Worm (Caenorhabditis elegans) whole organism, L4 larva: ENCODE data around the gene set-19.

Experiments used
- D1046.2 ChIP-seq: fragments of 200-800 bp; sonication (Bioruptor generic); IDR thresholded peaks from 2 replicates; pipeline ENCODE4 v1.3.6; 2022; ENCODE audit warnings: missing genetic modification characterization, missing compliant biosample characterization
- F10B5.3 ChIP-seq: sonication (generic microtip); optimal IDR thresholded peaks from 2 replicates; lab custom pipeline; 2016; ENCODE audit warnings: mild to moderate bottlenecking, missing genetic modification characterization, missing compliant biosample characterization
- F37D6.2 ChIP-seq: sonication (generic microtip); optimal IDR thresholded peaks from 2 replicates; lab custom pipeline; 2016; ENCODE audit warnings: mild to moderate bottlenecking, missing genetic modification characterization, missing compliant biosample characterization
- T20F7.1 ChIP-seq: fragments of 200-800 bp; sonication (Bioruptor generic); optimal IDR thresholded peaks from 2 replicates; lab custom pipeline; 2018; ENCODE audit warnings: mild to moderate bottlenecking, missing genetic modification characterization, missing compliant biosample characterization
- T26A8.4 ChIP-seq: fragments of 200-800 bp; sonication (Bioruptor generic); IDR thresholded peaks from 2 replicates; pipeline ENCODE4 v1.3.6; 2022; ENCODE audit warnings: missing genetic modification characterization, missing compliant biosample characterization
- aha-1 ChIP-seq: fragments of 150-350 bp; peaks from one replicate; lab custom pipeline; 2014; ENCODE audit warnings: missing biosample characterization, missing genetic modification characterization
- arid-1 ChIP-seq: fragments of 200-800 bp; sonication (Bioruptor generic); conservative IDR thresholded peaks from 2 replicates; pipeline ENCODE4 v1.3.6; 2022; ENCODE audit warnings: missing genetic modification reagents, missing genetic modification characterization, missing compliant biosample characterization
- ceh-44 ChIP-seq: fragments of 200-800 bp; sonication (Bioruptor generic); IDR thresholded peaks from 2 replicates; pipeline ENCODE4 v1.3.6; 2022; ENCODE audit warnings: missing genetic modification reagents, missing genetic modification characterization, missing compliant biosample characterization
- ceh-82 ChIP-seq: sonication (generic microtip); optimal IDR thresholded peaks from 2 replicates; lab custom pipeline; 2017; ENCODE audit warnings: missing biosample characterization, missing genetic modification characterization
- ctbp-1 ChIP-seq: fragments of 200-800 bp; sonication (Bioruptor generic); IDR thresholded peaks from 2 replicates; pipeline ENCODE4 v1.3.6; 2022; ENCODE audit warnings: missing genetic modification reagents, missing genetic modification characterization, missing compliant biosample characterization
- daf-16 ChIP-seq, 3 experiments: sonication (generic microtip); optimal IDR thresholded peaks; 2 replicates each; lab custom pipeline; 2016 to 2017; ENCODE audit warnings: missing genetic modification characterization in 3 of 3, missing genetic modification reagents in 3 of 3, mild to moderate bottlenecking in 2 of 3, missing compliant biosample characterization in 2 of 3, missing biosample characterization in 1 of 3, moderate library complexity in 1 of 3
- daf-19 ChIP-seq: fragments of 200-800 bp; sonication (Bioruptor generic); conservative IDR thresholded peaks from 2 replicates; pipeline ENCODE4 v1.3.6; 2022; ENCODE audit warnings: missing genetic modification characterization, missing compliant biosample characterization
- dve-1 ChIP-seq: sonication (generic microtip); optimal IDR thresholded peaks from 2 replicates; lab custom pipeline; 2017; ENCODE audit warnings: antibody characterized with exemption, mild to moderate bottlenecking, missing genetic modification characterization, missing compliant biosample characterization; ENCODE audit not compliant: insufficient read depth
- egl-27 ChIP-seq: sonication (generic microtip); optimal IDR thresholded peaks from 3 replicates; lab custom pipeline; 2017; ENCODE audit warnings: missing biosample characterization, missing genetic modification reagents, missing genetic modification characterization
- fkh-10 ChIP-seq: fragments of 150-350 bp; optimal IDR thresholded peaks from 2 replicates; lab custom pipeline; 2014; ENCODE audit warnings: missing biosample characterization, missing genetic modification reagents, missing genetic modification characterization
- hif-1 ChIP-seq, 2 experiments: sonication (generic microtip); optimal IDR thresholded peaks; 2 replicates each; lab custom pipeline; 2016 to 2017; ENCODE audit warnings: missing compliant biosample characterization in 2 of 2, missing genetic modification characterization in 2 of 2, missing genetic modification reagents in 2 of 2, missing genotype in 2 of 2, mild to moderate bottlenecking in 1 of 2
- lin-15B ChIP-seq: fragments of 150-350 bp; sonication (generic microtip); optimal IDR thresholded peaks from 3 replicates; lab custom pipeline; 2014; ENCODE audit warnings: missing biosample characterization, missing genetic modification characterization
- lin-29 ChIP-seq: fragments of 200-800 bp; sonication (Bioruptor generic); IDR thresholded peaks from 2 replicates; pipeline ENCODE4 v1.3.6; 2022; ENCODE audit warnings: missing genetic modification reagents, missing genetic modification characterization, missing compliant biosample characterization
- lin-38 ChIP-seq: fragments of 200-800 bp; sonication (Bioruptor generic); IDR thresholded peaks from 2 replicates; pipeline ENCODE4 v1.3.6; 2022; ENCODE audit warnings: missing genetic modification reagents, missing genetic modification characterization, missing compliant biosample characterization
- lir-3 ChIP-seq: sonication (generic microtip); optimal IDR thresholded peaks from 2 replicates; lab custom pipeline; 2016; ENCODE audit warnings: mild to moderate bottlenecking, missing genetic modification characterization, missing compliant biosample characterization
- mdl-1 ChIP-seq, 2 experiments: fragments of 150-350 bp in 1 of 2; sonication (generic microtip) in 1 of 2; optimal IDR thresholded peaks; 2 replicates each; lab custom pipeline; 2014 to 2017; ENCODE audit warnings: missing biosample characterization in 2 of 2, missing genetic modification characterization in 2 of 2
- mdt-29 ChIP-seq: fragments of 200-800 bp; sonication (Bioruptor generic); IDR thresholded peaks from 2 replicates; pipeline ENCODE4 v1.3.6; 2022; ENCODE audit warnings: missing genetic modification reagents, missing genetic modification characterization, missing compliant biosample characterization
- mes-2 ChIP-seq: sonication (generic microtip); optimal IDR thresholded peaks from 2 replicates; lab custom pipeline; 2016; ENCODE audit warnings: missing genotype, mild to moderate bottlenecking, missing genetic modification characterization, missing compliant biosample characterization; ENCODE audit not compliant: poor library complexity, severe bottlenecking
- mxl-2 ChIP-seq: fragments of 200-800 bp; sonication (Bioruptor generic); conservative IDR thresholded peaks from 2 replicates; pipeline ENCODE4 v1.3.6; 2022; ENCODE audit warnings: missing genetic modification reagents, missing genetic modification characterization, missing compliant biosample characterization
- nhr-10 ChIP-seq: fragments of 150-350 bp; optimal IDR thresholded peaks from 2 replicates; lab custom pipeline; 2014; ENCODE audit warnings: missing biosample characterization, missing genetic modification characterization
- nhr-237 ChIP-seq: sonication (generic microtip); optimal IDR thresholded peaks from 2 replicates; lab custom pipeline; 2017; ENCODE audit warnings: missing biosample characterization, missing genetic modification characterization
- nhr-25 ChIP-seq: sonication (generic microtip); optimal IDR thresholded peaks from 2 replicates; lab custom pipeline; 2017; ENCODE audit warnings: missing genetic modification characterization, mild to moderate bottlenecking, missing compliant biosample characterization, antibody characterized with exemption, moderate library complexity, borderline replicate concordance; ENCODE audit not compliant: insufficient read depth
- nhr-28 ChIP-seq: fragments of 150-350 bp; optimal IDR thresholded peaks from 2 replicates; lab custom pipeline; 2014; ENCODE audit warnings: missing biosample characterization, missing genetic modification characterization
- nhr-41 ChIP-seq: fragments of 200-800 bp; sonication (Bioruptor generic); IDR thresholded peaks from 2 replicates; pipeline ENCODE4 v1.3.6; 2022; ENCODE audit warnings: missing genetic modification reagents, missing genetic modification characterization, missing compliant biosample characterization
- nhr-42 ChIP-seq: fragments of 200-800 bp; sonication (Bioruptor generic); IDR thresholded peaks from 2 replicates; pipeline ENCODE4 v1.3.6; 2022; ENCODE audit warnings: missing genetic modification characterization, missing compliant biosample characterization
- nhr-6 ChIP-seq: fragments of 150-350 bp; optimal IDR thresholded peaks from 2 replicates; lab custom pipeline; 2014; ENCODE audit warnings: missing biosample characterization, missing genetic modification characterization
- nhr-76 ChIP-seq: fragments of 150-350 bp; optimal IDR thresholded peaks from 2 replicates; lab custom pipeline; 2014; ENCODE audit warnings: missing biosample characterization, missing genetic modification characterization
- nhr-77 ChIP-seq: fragments of 150-350 bp; optimal IDR thresholded peaks from 2 replicates; lab custom pipeline; 2014; ENCODE audit warnings: missing biosample characterization, missing genetic modification characterization
- pha-4 ChIP-seq, 2 experiments: fragments of 150-350 bp in 1 of 2; fragments of 200-800 bp in 1 of 2; sonication (Bioruptor generic) in 1 of 2; IDR thresholded peaks in 1 of 2; optimal IDR thresholded peaks in 1 of 2; 2 replicates each; pipeline versions ENCODE4 v1.3.6 to Lab custom; 2014 to 2022; ENCODE audit warnings: missing genetic modification characterization in 2 of 2, missing genetic modification reagents in 2 of 2, missing biosample characterization in 1 of 2, missing compliant biosample characterization in 1 of 2
- php-3 ChIP-seq: fragments of 200-800 bp; sonication (Bioruptor generic); IDR thresholded peaks from 2 replicates; pipeline ENCODE4 v1.3.6; 2022; ENCODE audit warnings: missing genetic modification reagents, missing genetic modification characterization, missing compliant biosample characterization
- pqm-1 ChIP-seq: sonication (generic microtip); optimal IDR thresholded peaks from 2 replicates; lab custom pipeline; 2017; ENCODE audit warnings: missing biosample characterization, missing genetic modification characterization
- sdz-12 ChIP-seq: fragments of 200-800 bp; sonication (Bioruptor generic); optimal IDR thresholded peaks from 2 replicates; lab custom pipeline; 2018; ENCODE audit warnings: mild to moderate bottlenecking, missing genetic modification characterization, missing compliant biosample characterization
- spr-1 ChIP-seq: sonication (generic microtip); optimal IDR thresholded peaks from 2 replicates; lab custom pipeline; 2016; ENCODE audit warnings: mild to moderate bottlenecking, missing genetic modification characterization, missing compliant biosample characterization
- spr-3 ChIP-seq: fragments of 200-800 bp; sonication (Bioruptor generic); optimal IDR thresholded peaks from 2 replicates; lab custom pipeline; 2018; ENCODE audit warnings: mild to moderate bottlenecking, missing genetic modification characterization, missing compliant biosample characterization
- unc-62 ChIP-seq, 3 experiments: fragments of 150-350 bp in 1 of 3; sonication (generic microtip); optimal IDR thresholded peaks in 2 of 3; peaks in 1 of 3; 1 replicate in 1 of 3; 2 replicates in 2 of 3; lab custom pipeline; 2014 to 2017; ENCODE audit warnings: missing biosample characterization in 3 of 3, missing genetic modification characterization in 3 of 3, missing genetic modification reagents in 3 of 3, missing genotype in 1 of 3
- ztf-11 ChIP-seq: fragments of 150-350 bp; optimal IDR thresholded peaks from 2 replicates; lab custom pipeline; 2014; ENCODE audit warnings: missing biosample characterization, missing genetic modification characterization
- ztf-7 ChIP-seq: fragments of 150-350 bp; optimal IDR thresholded peaks from 2 replicates; lab custom pipeline; 2014; ENCODE audit warnings: missing biosample characterization, missing genetic modification characterization

set-19 gene

DNA sequence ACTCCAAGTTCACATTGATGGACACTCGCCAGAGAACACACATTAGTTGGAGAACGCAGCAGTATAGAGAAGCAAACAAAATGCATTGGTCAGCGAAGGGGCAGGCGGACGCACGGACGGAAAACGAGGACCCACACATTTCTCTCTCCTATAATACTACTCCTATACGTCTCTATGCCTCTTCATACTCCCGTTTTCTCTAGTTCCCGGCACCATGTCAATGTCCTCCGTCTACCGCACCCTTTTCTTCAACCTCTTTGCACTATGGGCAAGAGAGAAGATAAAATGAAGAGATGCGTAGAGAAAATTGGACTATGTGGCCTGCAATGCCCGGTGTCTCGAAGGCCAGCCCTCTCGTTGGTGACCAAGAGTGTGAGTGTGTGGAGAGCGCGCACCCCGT lies 6.0 kb upstream of the set-19 start, which contains the start of gene set-20 (continued):
- TF ChIP-seq ztf-7 (tag; lab: Kevin White, UChicago), result no peak
- TF ChIP-seq ztf-11 (tag; lab: Kevin White, UChicago), result no peak
- TF ChIP-seq daf-19 (GFP tag; lab: Robert Waterston, UW), result no peak
- TF ChIP-seq mdt-29 (GFP tag; lab: Robert Waterston, UW), result no peak
- no peak for TF ChIP-seq nhr-237 (tag; lab: Kevin White, UChicago)
- TF ChIP-seq T26A8.4 (GFP tag; lab: Robert Waterston, UW), result no peak
- no peak for TF ChIP-seq nhr-76 (tag; lab: Kevin White, UChicago)
- no peak for TF ChIP-seq nhr-10 (tag; lab: Kevin White, UChicago)
- TF ChIP-seq spr-3 (GFP tag; lab: Kevin White, UChicago), result no peak
- TF ChIP-seq F10B5.3 (tag; lab: Kevin White, UChicago), result peak; percentile 64
- peak; percentile 33 for TF ChIP-seq F37D6.2 (tag; lab: Kevin White, UChicago)
- no peak for TF ChIP-seq sdz-12 (GFP tag; lab: Kevin White, UChicago)
- TF ChIP-seq, all 104 proteins: peak for 20

DNA sequence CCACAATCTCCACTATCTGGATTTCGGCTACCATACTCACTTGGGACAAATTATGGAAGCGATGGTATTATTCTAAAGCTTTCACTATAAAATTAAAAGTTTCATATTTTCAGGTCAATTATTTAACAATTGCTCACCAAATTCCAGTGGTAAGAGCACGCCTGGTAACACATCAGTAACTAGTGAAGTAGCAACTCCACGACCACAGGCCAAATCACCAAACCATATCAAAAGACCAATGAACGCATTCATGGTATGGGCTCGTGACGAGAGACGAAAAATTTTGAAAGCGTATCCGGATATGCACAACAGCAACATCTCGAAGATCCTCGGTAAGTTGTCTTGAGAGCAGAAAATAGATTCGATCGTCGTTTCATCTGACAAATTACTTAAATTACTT lies 7.4 kb downstream of the set-19 start:
- TF ChIP-seq unc-62 (GFP tag; optimal IDR thresholded peaks at IDR 0.05 in 1 of 2; lab: Kevin White, UChicago) (peak in 1 of 2 experiments; percentile 12), unc-62 (tag; optimal IDR thresholded peaks at IDR 0.05; lab: Kevin White, UChicago) (no peak), aha-1 (tag; lab: Kevin White, UChicago) (peak; percentile 91), mes-2 (no peak)
- TF ChIP-seq, all 104 proteins: peak for 2

ce11 chrX:5670829-5671228 lies 9.2 kb downstream of the set-19 start:
- TF ChIP-seq nhr-25 (tag; lab: Kevin White, UChicago) (no peak), ctbp-1 (no peak), daf-16 (GFP tag; optimal IDR thresholded peaks at IDR 0.05; lab: Kevin White, UChicago) (no peak), daf-16 (tag; optimal IDR thresholded peaks at IDR 0.05; lab: Kevin White, UChicago) (peak; percentile 53), T26A8.4 (GFP tag; lab: Robert Waterston, UW) (no peak), T20F7.1 (GFP tag; lab: Kevin White, UChicago) (no peak), nhr-28 (tag; lab: Kevin White, UChicago) (peak; percentile 18), php-3 (0 out of 2 replicates have a peak, but pooled peaks have one; percentile 40), D1046.2 (GFP tag; lab: Robert Waterston, UW) (no peak), pqm-1 (tag; lab: Kevin White, UChicago) (peak; percentile 61), lin-29 (GFP tag; lab: Robert Waterston, UW) (no peak)

- TF ChIP-seq mxl-2 (GFP tag; lab: Robert Waterston, UW) (no peak), hif-1 (tag; optimal IDR thresholded peaks at IDR 0.05; lab: Kevin White, UChicago) (no peak), nhr-28 (tag; lab: Kevin White, UChicago) (peak; percentile 74), ceh-82 (tag; lab: Kevin White, UChicago) (no peak), daf-16 (GFP tag; optimal IDR thresholded peaks at IDR 0.05; lab: Kevin White, UChicago) (no peak), daf-16 (tag; optimal IDR thresholded peaks at IDR 0.05; lab: Kevin White, UChicago) (peak; percentile 81), nhr-6 (tag; lab: Kevin White, UChicago) (peak; percentile 15), lin-38 (GFP tag; lab: Robert Waterston, UW) (no peak), aha-1 (tag; lab: Kevin White, UChicago) (no peak), unc-62 (GFP tag; optimal IDR thresholded peaks at IDR 0.05 in 1 of 2; lab: Kevin White, UChicago) (no peak), unc-62 (tag; optimal IDR thresholded peaks at IDR 0.05; lab: Kevin White, UChicago) (no peak), php-3 (no peak), arid-1 (no peak), lin-15B (no peak), spr-3 (GFP tag; lab: Kevin White, UChicago) (no peak), fkh-10 (GFP tag; lab: Kevin White, UChicago) (no peak), pha-4 (GFP tag; IDR thresholded peaks at IDR 0.05; lab: Robert Waterston, UW) (no peak), pha-4 (tag; optimal IDR thresholded peaks at IDR 0.05; lab: Kevin White, UChicago) (no peak), mdl-1 (tag; optimal IDR thresholded peaks at IDR 0.05; lab: Kevin White, UChicago) (no peak), lir-3 (tag; lab: Kevin White, UChicago) (no peak), nhr-41 (GFP tag; lab: Robert Waterston, UW) (peak; percentile 42; the same call in 1 of the 2 replicates), F10B5.3 (tag; lab: Kevin White, UChicago) (no peak), sdz-12 (GFP tag; lab: Kevin White, UChicago) (no peak), nhr-42 (no peak), ceh-44 (no peak), dve-1 (tag; lab: Kevin White, UChicago) (peak; percentile 23), spr-1 (no peak), pqm-1 (tag; lab: Kevin White, UChicago) (peak; percentile 92), ztf-11 (tag; lab: Kevin White, UChicago) (no peak), nhr-77 (tag; lab: Kevin White, UChicago) (peak; percentile 1), egl-27 (tag; lab: Kevin White, UChicago) (no peak)
These were observed 10.3 kb downstream of the set-19 start for ce11 chrX:5669733-5670132.
